Worm (Caenorhabditis elegans) whole organism, L1 larva: ENCODE results near the gene C52B9.8.

ENCODE experiments used
- aha-1 ChIP-seq: fragments of 150-350 bp; optimal IDR thresholded peaks from 2 replicates; lab custom pipeline; 2014; ENCODE audit warnings: missing biosample characterization, missing genetic modification characterization
- aly-2 ChIP-seq: fragments of 150-350 bp; optimal IDR thresholded peaks from 2 replicates; lab custom pipeline; 2014; ENCODE audit warnings: missing biosample characterization, missing genetic modification characterization
- lin-15B ChIP-seq: fragments of 150-350 bp; sonication (generic microtip); optimal IDR thresholded peaks from 3 replicates; lab custom pipeline; 2014; ENCODE audit warnings: missing biosample characterization, missing genetic modification characterization

DNA sequence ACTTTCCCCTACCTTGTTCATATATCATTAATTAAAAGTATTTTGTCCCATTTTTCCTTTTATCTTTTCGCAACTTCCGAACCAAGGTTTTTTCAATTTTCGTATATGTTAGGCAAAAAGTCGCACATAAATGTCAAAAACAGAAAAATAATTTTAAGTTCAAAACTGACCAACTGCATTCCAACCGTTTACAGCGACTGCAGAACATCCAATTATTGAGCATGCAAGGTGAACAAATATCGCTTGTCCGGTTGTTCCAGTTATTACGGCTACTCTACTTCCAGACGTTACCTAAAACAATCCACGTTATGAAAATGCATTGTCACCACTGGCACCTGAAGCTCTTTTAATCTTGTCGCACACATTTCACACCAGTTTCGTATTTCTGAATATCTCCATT lies 38.0 kb downstream of the C52B9.8 start, which contains the start of gene C52B9.10:
- TF ChIP-seq aha-1 (tag; lab: Kevin White, UChicago), result no peak
- TF ChIP-seq lin-15B, result no peak
- no peak for TF ChIP-seq aly-2 (tag; lab: Kevin White, UChicago)
